Fruit fly (Drosophila melanogaster): ENCODE measurements around the gene mew.

mew gene

dm6 chrX:13275139-13275538 is 16.8 kb upstream of the mew start (continued):
- TF ChIP-seq luna (GFP tag; optimal IDR thresholded peaks at IDR 0.05), result no peak
- TF ChIP-seq Asciz (GFP tag; optimal IDR thresholded peaks at IDR 0.05), result peak; percentile 20
- TF ChIP-seq CG11504 (tag; optimal IDR thresholded peaks at IDR 0.05), result peak; percentile 68
- TF ChIP-seq CG9727 (GFP tag; optimal IDR thresholded peaks at IDR 0.05), result peak; percentile 27
- no peak for TF ChIP-seq Ravus (GFP tag; IDR thresholded peaks at IDR 0.05)
- TF ChIP-seq dmrt11E (tag; optimal IDR thresholded peaks at IDR 0.05), result peak; percentile 57
- TF ChIP-seq CG13894 (tag; optimal IDR thresholded peaks at IDR 0.05), result no peak
- TF ChIP-seq CG2129 (GFP tag; IDR thresholded peaks at IDR 0.05; ENCODE audit: partially characterized antibody), result no peak
- peak; percentile 18 for TF ChIP-seq CG13775 (GFP tag; optimal IDR thresholded peaks at IDR 0.05)
- peak; percentile 67 for TF ChIP-seq CG15269 (tag; optimal IDR thresholded peaks at IDR 0.05)
- no peak for TF ChIP-seq CG4707 (GFP tag; optimal IDR thresholded peaks at IDR 0.05)
- TF ChIP-seq Hsf (GFP tag; optimal IDR thresholded peaks at IDR 0.05), result no peak
- TF ChIP-seq HHEX (GFP tag; optimal IDR thresholded peaks at IDR 0.05), result peak; percentile 21
- TF ChIP-seq CG15011 (GFP tag; optimal IDR thresholded peaks at IDR 0.05), result peak; percentile 33
- TF ChIP-seq p53 (GFP tag; optimal IDR thresholded peaks at IDR 0.05), result no peak
- TF ChIP-seq BtbVII (GFP tag; optimal IDR thresholded peaks at IDR 0.05), result no peak
- no peak for TF ChIP-seq Oaz (GFP tag; IDR thresholded peaks at IDR 0.05)
- TF ChIP-seq Stat92E (GFP tag; optimal IDR thresholded peaks at IDR 0.05), result no peak
- no peak for TF ChIP-seq CG9609 (GFP tag; optimal IDR thresholded peaks at IDR 0.05)
- TF ChIP-seq shn (GFP tag; optimal IDR thresholded peaks at IDR 0.05), result no peak
- TF ChIP-seq CG13296 (GFP tag; optimal IDR thresholded peaks at IDR 0.05), result peak; percentile 43
- no peak for TF ChIP-seq CG33213 (GFP tag; optimal IDR thresholded peaks at IDR 0.05)
- peak; percentile 31 for TF ChIP-seq CG11723 (GFP tag; optimal IDR thresholded peaks at IDR 0.05)
- no peak for TF ChIP-seq en (GFP tag; optimal IDR thresholded peaks at IDR 0.05)
- no peak for TF ChIP-seq Dp (GFP tag; optimal IDR thresholded peaks at IDR 0.05)
- peak; percentile 34 for TF ChIP-seq Hr3 (GFP tag; optimal IDR thresholded peaks at IDR 0.05)
- no peak for TF ChIP-seq CG10654 (GFP tag; optimal IDR thresholded peaks at IDR 0.05)
- TF ChIP-seq br (optimal IDR thresholded peaks at IDR 0.05), result no peak
- TF ChIP-seq jing (GFP tag; optimal IDR thresholded peaks at IDR 0.05), result no peak
- TF ChIP-seq B-H2 (GFP tag; optimal IDR thresholded peaks at IDR 0.05), result no peak
- TF ChIP-seq CkIIα-i1 (GFP tag; IDR thresholded peaks at IDR 0.05), result no peak
- TF ChIP-seq Ptx1 (GFP tag; IDR thresholded peaks at IDR 0.05), result peak; percentile 61
- no peak for TF ChIP-seq kni (GFP tag; optimal IDR thresholded peaks at IDR 0.05)
- TF ChIP-seq CG14965 (GFP tag; optimal IDR thresholded peaks at IDR 0.05; ENCODE audit: borderline replicate concordance), result no peak
- no peak for TF ChIP-seq CG2120 (GFP tag; optimal IDR thresholded peaks at IDR 0.05)
- TF ChIP-seq lola (GFP tag; optimal IDR thresholded peaks at IDR 0.05), result peak in 1 of 3 experiments; percentile 56
- TF ChIP-seq CG12299 (tag; optimal IDR thresholded peaks at IDR 0.05), result peak; percentile 1
- TF ChIP-seq CrebB (tag; optimal IDR thresholded peaks at IDR 0.05), result no peak
- peak; percentile 50 for TF ChIP-seq CG14710 (tag; optimal IDR thresholded peaks at IDR 0.05)
- no peak for TF ChIP-seq chm (GFP tag; IDR thresholded peaks at IDR 0.05)
- no peak for TF ChIP-seq CG4617 (GFP tag; optimal IDR thresholded peaks at IDR 0.05; ENCODE audit: borderline replicate concordance)
- peak; percentile 41; the same call in 1 of the 3 replicates for TF ChIP-seq CG7357 (GFP tag; IDR thresholded peaks at IDR 0.05)
- no peak for TF ChIP-seq CG43689 (GFP tag; IDR thresholded peaks at IDR 0.05)
- TF ChIP-seq her (GFP tag; optimal IDR thresholded peaks at IDR 0.05), result no peak
- no peak for TF ChIP-seq Bteb2 (GFP tag; optimal IDR thresholded peaks at IDR 0.05)
- no peak for TF ChIP-seq ham (GFP tag; IDR thresholded peaks at IDR 0.05)
- no peak for TF ChIP-seq da (GFP tag; optimal IDR thresholded peaks at IDR 0.05)
- no peak for TF ChIP-seq CG7987 (GFP tag; optimal IDR thresholded peaks at IDR 0.05)
- TF ChIP-seq gce (GFP tag; IDR thresholded peaks at IDR 0.05), result no peak
- no peak for TF ChIP-seq zfh2 (GFP tag; optimal IDR thresholded peaks at IDR 0.05)
- TF ChIP-seq pros (GFP tag; optimal IDR thresholded peaks at IDR 0.05), result no peak
